Fruit fly (Drosophila melanogaster): Measurements from ENCODE around the gene CG13010.

Gene CG13010

DNA sequence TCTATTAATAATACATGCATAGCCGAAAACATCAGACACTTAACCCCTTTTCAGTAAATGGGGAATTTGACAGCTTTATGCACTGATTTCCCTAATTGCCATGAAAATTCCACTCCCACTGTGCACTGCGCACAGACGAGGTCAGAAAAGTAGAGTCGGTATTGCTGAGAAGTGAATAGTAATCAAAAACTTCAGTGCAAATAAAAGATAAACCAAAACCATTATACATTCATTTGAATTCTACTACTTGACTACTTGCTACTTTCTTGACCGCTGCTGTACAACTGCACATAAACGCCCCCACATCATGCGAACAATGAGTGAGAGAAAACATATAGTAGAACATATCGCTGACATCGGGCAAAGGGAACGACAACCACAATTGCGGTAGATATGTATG is 12.7 kb upstream of the CG13010 start (continued):
- TF ChIP-seq onecut (GFP tag; IDR thresholded peaks at IDR 0.05) (peak; percentile 84), HLH3B (GFP tag; IDR thresholded peaks at IDR 0.05) (peak; percentile 86), Fer1 (GFP tag; optimal IDR thresholded peaks at IDR 0.05) (peak; percentile 65), Asciz (GFP tag; optimal IDR thresholded peaks at IDR 0.05) (peak; percentile 82), Blimp-1 (GFP tag; optimal IDR thresholded peaks at IDR 0.05) (peak; percentile 82), Gsc (GFP tag; IDR thresholded peaks at IDR 0.05) (peak; percentile 71), Dad (GFP tag; optimal IDR thresholded peaks at IDR 0.05) (peak; percentile 87), CG8944 (GFP tag; optimal IDR thresholded peaks at IDR 0.05) (peak; percentile 84), amos (GFP tag; IDR thresholded peaks at IDR 0.05; ENCODE audit: partially characterized antibody) (no peak), ewg (GFP tag; optimal IDR thresholded peaks at IDR 0.05) (peak; percentile 81), Antp (GFP tag; optimal IDR thresholded peaks at IDR 0.05) (peak; percentile 91), Dll (GFP tag; IDR thresholded peaks at IDR 0.05; ENCODE audit: partially characterized antibody) (no peak), Camta (GFP tag; optimal IDR thresholded peaks at IDR 0.05) (peak; percentile 80), kni (GFP tag; optimal IDR thresholded peaks at IDR 0.05) (peak; percentile 11), ash1 (GFP tag; optimal IDR thresholded peaks at IDR 0.05) (peak; percentile 6), CG13894 (tag; optimal IDR thresholded peaks at IDR 0.05) (no peak), CG34422 (GFP tag; IDR thresholded peaks at IDR 0.05) (peak; percentile 83; the same call in 2 of the 3 replicates), CG8359 (GFP tag; optimal IDR thresholded peaks at IDR 0.05; ENCODE audit: borderline replicate concordance) (peak; percentile 67), z (GFP tag; IDR thresholded peaks at IDR 0.05) (peak; percentile 69; the same call in 2 of the 3 replicates), Hmx (GFP tag; optimal IDR thresholded peaks at IDR 0.05) (no peak), CG8290 (GFP tag; optimal IDR thresholded peaks at IDR 0.05) (peak; percentile 65), CG8290 (tag; optimal IDR thresholded peaks at IDR 0.05) (peak in 1 of 2 experiments; percentile 88), ham (GFP tag; IDR thresholded peaks at IDR 0.05) (no peak), CG7987 (GFP tag; optimal IDR thresholded peaks at IDR 0.05) (peak; percentile 64), Bdp1 (GFP tag; optimal IDR thresholded peaks at IDR 0.05) (peak; percentile 73), CG7963 (GFP tag; IDR thresholded peaks at IDR 0.05; ENCODE audit: partially characterized antibody) (no peak), exex (tag; optimal IDR thresholded peaks at IDR 0.05) (no peak), CG2678 (tag; optimal IDR thresholded peaks at IDR 0.05) (peak; percentile 84), CG7839 (tag; optimal IDR thresholded peaks at IDR 0.05) (peak; percentile 89), CG15479 (GFP tag; optimal IDR thresholded peaks at IDR 0.05) (no peak), Rx (GFP tag; IDR thresholded peaks at IDR 0.05) (peak; percentile 89), CG30431 (GFP tag; optimal IDR thresholded peaks at IDR 0.05) (peak; percentile 74), CG6765 (GFP tag; optimal IDR thresholded peaks at IDR 0.05) (no peak), Hr51 (GFP tag; optimal IDR thresholded peaks at IDR 0.05) (peak; percentile 58 to 83), Sox102F (GFP tag; optimal IDR thresholded peaks at IDR 0.05) (peak; percentile 93), hbn (GFP tag; IDR thresholded peaks at IDR 0.05; ENCODE audit: partially characterized antibody) (no peak), zfh1 (GFP tag; IDR thresholded peaks at IDR 0.05) (peak; percentile 94), CG3163 (GFP tag; optimal IDR thresholded peaks at IDR 0.05) (peak; percentile 52), ato (GFP tag; IDR thresholded peaks at IDR 0.05; ENCODE audit: partially characterized antibody) (no peak), CG2116 (GFP tag; optimal IDR thresholded peaks at IDR 0.05) (peak; percentile 42), eyg (GFP tag; optimal IDR thresholded peaks at IDR 0.05) (peak; percentile 69), CG10431 (GFP tag; optimal IDR thresholded peaks at IDR 0.05) (peak; percentile 62), H2.0 (GFP tag; IDR thresholded peaks at IDR 0.05) (peak; percentile 92), CG12236 (GFP tag; optimal IDR thresholded peaks at IDR 0.05) (peak; percentile 70), crol (GFP tag; IDR thresholded peaks at IDR 0.05) (peak; percentile 52), nerfin-1 (tag; optimal IDR thresholded peaks at IDR 0.05) (peak; percentile 76), CG6175 (GFP tag; IDR thresholded peaks at IDR 0.05) (no peak), Fer3 (tag; optimal IDR thresholded peaks at IDR 0.05) (peak; percentile 69), CG17612 (GFP tag; IDR thresholded peaks at IDR 0.05) (peak; percentile 49; the same call in 1 of the 2 replicates), sim (GFP tag; IDR thresholded peaks at IDR 0.05) (peak; percentile 79)

Measured in whole organism, embryonic.